Fruit fly (Drosophila melanogaster) whole organism, pupa: Measurements from ENCODE around the gene dnc.

ENCODE experiments used
- CG15710 ChIP-seq: fragments of 200-800 bp; sonication (Bioruptor generic); optimal IDR thresholded peaks from 2 replicates; lab custom pipeline; 2018; ENCODE audit warnings: missing biosample characterization, mild to moderate bottlenecking, missing genetic modification characterization, moderate library complexity
- Ets98B ChIP-seq: fragments of 200-800 bp; sonication (Bioruptor generic); IDR thresholded peaks from 2 replicates; pipeline ENCODE4 v1.3.6; 2022; ENCODE audit warnings: missing biosample characterization, missing genetic modification characterization
- rn ChIP-seq: fragments of 200-800 bp; sonication (Bioruptor generic); IDR thresholded peaks from 2 replicates; pipeline ENCODE4 v1.3.6; 2022; ENCODE audit warnings: missing biosample characterization, missing genetic modification characterization

DNA sequence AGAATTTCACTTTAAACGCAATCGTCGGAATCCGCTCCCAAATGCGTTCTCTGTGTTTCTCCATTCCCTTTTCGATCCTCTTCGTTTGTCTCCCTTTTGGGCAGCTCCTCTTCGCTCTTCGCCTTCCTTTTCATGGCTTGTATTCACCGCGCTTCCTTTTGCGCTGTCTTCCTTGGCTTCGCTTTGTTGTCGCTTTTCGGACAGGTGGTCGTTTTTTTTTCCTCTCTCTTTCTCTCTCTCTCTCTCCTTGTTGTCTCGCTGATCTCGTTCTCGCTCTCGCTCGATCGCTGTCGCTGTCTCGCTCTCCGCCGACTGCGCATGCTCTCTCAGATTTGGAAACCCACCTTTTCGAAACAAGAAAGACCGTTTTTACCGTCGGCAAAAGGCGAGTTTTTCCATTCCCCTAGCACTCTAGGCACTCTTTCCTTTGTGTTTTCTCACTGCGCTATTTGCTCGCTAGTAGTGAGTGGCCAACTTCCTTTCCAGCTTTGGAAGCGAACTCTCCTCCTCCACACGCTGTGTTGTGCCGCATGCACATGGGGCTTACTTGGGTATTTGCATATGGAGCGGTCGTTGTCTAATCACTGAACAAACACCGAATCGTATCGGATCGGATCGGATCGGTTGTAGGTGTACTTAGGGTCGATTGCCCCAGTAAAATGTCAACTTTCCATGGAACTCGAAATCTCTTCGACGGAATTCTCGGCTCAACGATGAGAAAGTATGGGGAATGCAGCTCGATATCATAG is 39.7 kb upstream of the dnc start:
- TF ChIP-seq Ets98B (GFP tag; lab: Robert Waterston, UW) (no peak), CG15710 (tag; lab: Kevin White, UChicago) (no peak), rn (GFP tag; lab: Robert Waterston, UW) (no peak)
